Worm (Caenorhabditis elegans) whole organism, L4 larva: ENCODE results near the gene fbxc-43.

Experiments used
- Y5F2A.4 ChIP-seq: fragments of 200-800 bp; sonication (Bioruptor generic); optimal IDR thresholded peaks from 2 replicates; lab custom pipeline; 2018; ENCODE audit warnings: mild to moderate bottlenecking, missing genetic modification characterization, missing compliant biosample characterization
- aly-2 ChIP-seq: sonication (generic microtip); optimal IDR thresholded peaks from 2 replicates; lab custom pipeline; 2018; ENCODE audit warnings: missing biosample characterization, missing genetic modification characterization
- dmd-9 ChIP-seq: fragments of 200-800 bp; sonication (Bioruptor generic); IDR thresholded peaks from 2 replicates; pipeline ENCODE4 v1.3.6; 2022; ENCODE audit warnings: missing genetic modification reagents, missing genetic modification characterization, missing compliant biosample characterization
- dpl-1 ChIP-seq: fragments of 150-350 bp; optimal IDR thresholded peaks from 2 replicates; lab custom pipeline; 2014; ENCODE audit warnings: missing biosample characterization, missing genetic modification reagents, missing genetic modification characterization
- duxl-1 ChIP-seq: sonication (generic microtip); optimal IDR thresholded peaks from 2 replicates; lab custom pipeline; 2016; ENCODE audit warnings: mild to moderate bottlenecking, missing genetic modification characterization, moderate library complexity, missing compliant biosample characterization; ENCODE audit not compliant: poor library complexity
- fos-1 ChIP-seq: fragments of 150-350 bp; optimal IDR thresholded peaks from 2 replicates; lab custom pipeline; 2014; ENCODE audit warnings: missing biosample characterization, missing genetic modification characterization
- hlh-11 ChIP-seq: fragments of 200-800 bp; sonication (Bioruptor generic); optimal IDR thresholded peaks from 2 replicates; lab custom pipeline; 2018; ENCODE audit warnings: mild to moderate bottlenecking, missing genetic modification characterization, missing compliant biosample characterization
- hlh-30 ChIP-seq: sonication (generic microtip); optimal IDR thresholded peaks from 2 replicates; lab custom pipeline; 2017; ENCODE audit warnings: antibody characterized with exemption, mild to moderate bottlenecking, missing genetic modification characterization, missing compliant biosample characterization; ENCODE audit not compliant: insufficient read depth
- lin-15B ChIP-seq: fragments of 150-350 bp; sonication (generic microtip); optimal IDR thresholded peaks from 3 replicates; lab custom pipeline; 2014; ENCODE audit warnings: missing biosample characterization, missing genetic modification characterization
- lin-29 ChIP-seq: fragments of 200-800 bp; sonication (Bioruptor generic); IDR thresholded peaks from 2 replicates; pipeline ENCODE4 v1.3.6; 2022; ENCODE audit warnings: missing genetic modification reagents, missing genetic modification characterization, missing compliant biosample characterization
- lin-39 ChIP-seq: fragments of 150-350 bp; optimal IDR thresholded peaks from 2 replicates; lab custom pipeline; 2014; ENCODE audit warnings: missing biosample characterization, missing genetic modification reagents, missing genetic modification characterization
- lir-3 ChIP-seq: sonication (generic microtip); optimal IDR thresholded peaks from 2 replicates; lab custom pipeline; 2016; ENCODE audit warnings: mild to moderate bottlenecking, missing genetic modification characterization, missing compliant biosample characterization
- mdl-1 ChIP-seq, 2 experiments: fragments of 150-350 bp in 1 of 2; sonication (generic microtip) in 1 of 2; optimal IDR thresholded peaks; 2 replicates each; lab custom pipeline; 2014 to 2017; ENCODE audit warnings: missing biosample characterization in 2 of 2, missing genetic modification characterization in 2 of 2
- mes-2 ChIP-seq: sonication (generic microtip); optimal IDR thresholded peaks from 2 replicates; lab custom pipeline; 2016; ENCODE audit warnings: missing genotype, mild to moderate bottlenecking, missing genetic modification characterization, missing compliant biosample characterization; ENCODE audit not compliant: poor library complexity, severe bottlenecking
- mxl-3 ChIP-seq: fragments of 200-800 bp; sonication (Bioruptor generic); optimal IDR thresholded peaks from 2 replicates; lab custom pipeline; 2018; ENCODE audit warnings: mild to moderate bottlenecking, missing genetic modification characterization, missing compliant biosample characterization
- nhr-28 ChIP-seq: fragments of 150-350 bp; optimal IDR thresholded peaks from 2 replicates; lab custom pipeline; 2014; ENCODE audit warnings: missing biosample characterization, missing genetic modification characterization
- nhr-42 ChIP-seq: fragments of 200-800 bp; sonication (Bioruptor generic); IDR thresholded peaks from 2 replicates; pipeline ENCODE4 v1.3.6; 2022; ENCODE audit warnings: missing genetic modification characterization, missing compliant biosample characterization
- nhr-48 ChIP-seq: sonication (generic microtip); optimal IDR thresholded peaks from 2 replicates; lab custom pipeline; 2016; ENCODE audit warnings: mild to moderate bottlenecking, missing genetic modification characterization, missing compliant biosample characterization
- nhr-77 ChIP-seq: fragments of 150-350 bp; optimal IDR thresholded peaks from 2 replicates; lab custom pipeline; 2014; ENCODE audit warnings: missing biosample characterization, missing genetic modification characterization
- pqm-1 ChIP-seq: sonication (generic microtip); optimal IDR thresholded peaks from 2 replicates; lab custom pipeline; 2017; ENCODE audit warnings: missing biosample characterization, missing genetic modification characterization
- rbr-2 ChIP-seq: sonication (generic microtip); optimal IDR thresholded peaks from 2 replicates; lab custom pipeline; 2016; ENCODE audit warnings: missing genotype, missing genetic modification characterization, missing compliant biosample characterization
- set-16 ChIP-seq: fragments of 200-800 bp; sonication (Bioruptor generic); IDR thresholded peaks from 2 replicates; pipeline ENCODE4 v1.3.6; 2022; ENCODE audit warnings: missing genetic modification reagents, missing genetic modification characterization, missing compliant biosample characterization
- skn-1 ChIP-seq: fragments of 150-350 bp; optimal IDR thresholded peaks from 2 replicates; lab custom pipeline; 2014; ENCODE audit warnings: missing biosample characterization, missing genetic modification characterization
- snpc-1.2 ChIP-seq: fragments of 200-800 bp; sonication (Bioruptor generic); IDR thresholded peaks from 2 replicates; pipeline ENCODE4 v1.3.6; 2022; ENCODE audit warnings: missing genetic modification reagents, missing genetic modification characterization, missing compliant biosample characterization
- snpc-4 ChIP-seq: fragments of 150-350 bp; optimal IDR thresholded peaks from 2 replicates; lab custom pipeline; 2014; ENCODE audit warnings: missing biosample characterization, missing genetic modification characterization
- unc-130 ChIP-seq: sonication (generic microtip); optimal IDR thresholded peaks from 2 replicates; lab custom pipeline; 2016; ENCODE audit warnings: missing genetic modification reagents, missing genetic modification characterization, missing compliant biosample characterization
- unc-39 ChIP-seq: sonication (generic microtip); optimal IDR thresholded peaks from 2 replicates; lab custom pipeline; 2017; ENCODE audit warnings: missing biosample characterization, missing genetic modification characterization
- zfp-2 ChIP-seq: sonication (generic microtip); optimal IDR thresholded peaks from 2 replicates; lab custom pipeline; 2016; ENCODE audit warnings: mild to moderate bottlenecking, missing genetic modification characterization, missing compliant biosample characterization

The fbxc-43 gene

DNA sequence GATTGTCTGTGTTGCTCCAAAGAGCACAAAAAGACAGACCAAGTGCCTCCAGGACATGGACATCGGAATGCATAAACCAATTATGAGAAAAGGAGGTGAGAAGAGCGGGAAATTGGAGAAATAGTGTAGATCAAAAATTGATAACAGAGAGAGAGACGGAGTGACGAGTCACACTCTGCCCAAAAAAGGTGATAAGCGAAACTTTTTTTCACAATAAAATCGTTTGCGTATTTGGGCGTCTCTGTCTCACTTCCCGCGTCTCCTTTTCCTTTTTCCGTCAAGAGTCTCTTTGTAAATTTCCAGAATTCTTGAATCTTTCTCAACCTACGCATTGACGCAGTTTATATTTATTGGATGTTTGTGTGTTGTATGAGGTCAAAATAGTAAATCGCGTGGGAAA, 41.7 kb downstream of the fbxc-43 start, which contains the start of gene mth-2 (continued):
- TF ChIP-seq mxl-3 (GFP tag; lab: Kevin White, UChicago) (no peak), lin-15B (no peak), hlh-30 (tag; lab: Kevin White, UChicago) (no peak), nhr-77 (peak; percentile 48), zfp-2 (no peak), rbr-2 (tag; lab: Kevin White, UChicago) (no peak), dpl-1 (no peak), unc-39 (tag; lab: Kevin White, UChicago) (no peak), dmd-9 (GFP tag; lab: Robert Waterston, UW) (no peak), nhr-42 (no peak), Y5F2A.4 (GFP tag; lab: Kevin White, UChicago) (no peak), lir-3 (tag; lab: Kevin White, UChicago) (no peak), snpc-4 (tag; lab: Kevin White, UChicago) (no peak), pqm-1 (tag; lab: Kevin White, UChicago) (peak; percentile 77), duxl-1 (tag; lab: Kevin White, UChicago) (no peak), nhr-28 (peak; percentile 89), skn-1 (tag; lab: Kevin White, UChicago) (no peak), mdl-1 (tag; optimal IDR thresholded peaks at IDR 0.05; lab: Kevin White, UChicago) (no peak), unc-130 (GFP tag; lab: Kevin White, UChicago) (no peak), hlh-11 (tag; lab: Kevin White, UChicago) (peak; percentile 68), lin-39 (no peak), lin-29 (GFP tag; lab: Robert Waterston, UW) (no peak)

ce11 chrII:4186364-4186763, 49.4 kb downstream of the fbxc-43 start, which contains the start of gene cpna-1:
cpna-1 (plus strand) TSS chrII:4186664.
- TF ChIP-seq hlh-11 (tag; lab: Kevin White, UChicago) = no peak
- no peak for TF ChIP-seq snpc-1.2 (GFP tag; lab: Robert Waterston, UW)
- no peak for TF ChIP-seq mes-2
- no peak for TF ChIP-seq nhr-48 (tag; lab: Kevin White, UChicago)
- TF ChIP-seq aly-2 (tag; lab: Kevin White, UChicago) = no peak
- no peak for TF ChIP-seq fos-1
- no peak for TF ChIP-seq nhr-42
- 0 out of 2 replicates have a peak, but pooled peaks have one; percentile 33 for TF ChIP-seq set-16
